Worm (Caenorhabditis elegans) whole organism, L4/young adult: ENCODE measurements around the gene ech-2.

Experiments
- W03F9.2 ChIP-seq: fragments of 150-350 bp; optimal IDR thresholded peaks from 2 replicates; lab custom pipeline; 2014; ENCODE audit warnings: missing biosample characterization, missing genetic modification characterization
- dao-5 ChIP-seq: sonication (generic microtip); optimal IDR thresholded peaks from 2 replicates; lab custom pipeline; 2016; ENCODE audit warnings: missing genotype, missing genetic modification characterization, moderate library complexity, missing compliant biosample characterization
- him-1 ChIP-seq: sonication (generic microtip); optimal IDR thresholded peaks from 2 replicates; lab custom pipeline; 2016; ENCODE audit warnings: missing genotype, missing genetic modification reagents, missing genetic modification characterization, missing compliant biosample characterization

DNA sequence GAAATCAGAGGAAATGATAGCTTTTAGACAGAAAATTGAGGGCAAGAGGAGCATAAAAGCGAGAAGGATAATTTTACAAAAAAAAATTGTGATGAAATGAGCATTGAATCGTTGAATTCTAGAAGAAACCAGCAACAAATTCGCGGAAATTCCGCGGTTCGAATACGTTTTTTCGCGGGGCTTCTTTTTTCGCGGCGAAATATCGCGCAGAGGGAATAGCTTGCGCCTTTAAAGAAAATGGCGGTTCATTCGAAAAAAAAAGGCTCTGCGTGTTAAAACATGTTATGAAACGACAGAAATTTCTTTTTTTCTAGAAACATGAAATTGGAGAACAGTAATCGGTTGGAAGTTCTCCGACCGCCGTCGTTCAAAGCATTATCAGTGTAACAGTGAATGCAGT, 33.7 kb downstream of the ech-2 start:
- TF ChIP-seq dao-5 (tag; lab: Kevin White, UChicago): no peak
- no peak for TF ChIP-seq him-1 (tag; lab: Kevin White, UChicago)
- peak; percentile 8 for TF ChIP-seq W03F9.2
